Worm (Caenorhabditis elegans) whole organism, L1 larva: Measurements from ENCODE around the gene nhr-39.

Source experiments
- C04F5.9 ChIP-seq: sonication (generic microtip); optimal IDR thresholded peaks from 2 replicates; lab custom pipeline; 2016; ENCODE audit warnings: missing genetic modification characterization, missing compliant biosample characterization
- ama-1 ChIP-seq: fragments of 150-350 bp; optimal IDR thresholded peaks from 2 replicates; lab custom pipeline; 2014
- blmp-1 ChIP-seq: fragments of 150-350 bp; optimal IDR thresholded peaks from 2 replicates; lab custom pipeline; 2014; ENCODE audit warnings: missing biosample characterization, missing genetic modification characterization
- ceh-8 ChIP-seq: fragments of 200-800 bp; sonication (Bioruptor generic); optimal IDR thresholded peaks from 2 replicates; lab custom pipeline; 2018; ENCODE audit warnings: mild to moderate bottlenecking, missing genetic modification characterization, moderate library complexity, missing compliant biosample characterization
- ceh-88 ChIP-seq: fragments of 200-800 bp; sonication (Bioruptor generic); IDR thresholded peaks from 2 replicates; pipeline ENCODE4 v1.3.6; 2022; ENCODE audit warnings: missing genetic modification characterization, missing compliant biosample characterization
- ceh-90 ChIP-seq: sonication (generic microtip); optimal IDR thresholded peaks from 2 replicates; lab custom pipeline; 2016; ENCODE audit warnings: missing genetic modification characterization, missing compliant biosample characterization
- dsc-1 ChIP-seq: sonication (generic microtip); optimal IDR thresholded peaks from 2 replicates; lab custom pipeline; 2016; ENCODE audit warnings: mild to moderate bottlenecking, missing genetic modification characterization, missing compliant biosample characterization
- efl-1 ChIP-seq, 4 experiments: fragments of 150-350 bp; optimal IDR thresholded peaks in 3 of 4; peaks in 1 of 4; 1 replicate in 1 of 4; 2 replicates in 3 of 4; lab custom pipeline; 2014; ENCODE audit warnings: missing biosample characterization in 2 of 4, missing genetic modification characterization in 2 of 4, missing genetic modification reagents in 2 of 4
- efl-3 ChIP-seq: fragments of 200-800 bp; sonication (Bioruptor generic); optimal IDR thresholded peaks from 2 replicates; lab custom pipeline; 2018; ENCODE audit warnings: mild to moderate bottlenecking, missing genetic modification characterization, missing compliant biosample characterization
- elt-2 ChIP-seq: sonication (generic microtip); optimal IDR thresholded peaks from 2 replicates; lab custom pipeline; 2016; ENCODE audit warnings: missing genetic modification characterization, mild to moderate bottlenecking, inconsistent platforms, missing compliant biosample characterization, missing genetic modification reagents
- elt-3 ChIP-seq, 6 experiments: fragments of 150-350 bp in 1 of 6; sonication (generic microtip); optimal IDR thresholded peaks; 2 replicates each; lab custom pipeline; 2017 to 2018; ENCODE audit warnings: missing biosample characterization in 6 of 6, missing genetic modification characterization in 6 of 6, inconsistent platforms in 1 of 6
- grh-1 ChIP-seq: fragments of 200-800 bp; sonication (Bioruptor generic); IDR thresholded peaks from 2 replicates; pipeline ENCODE4 v1.3.6; 2022; ENCODE audit warnings: missing genetic modification reagents, missing genetic modification characterization, missing compliant biosample characterization
- isw-1 ChIP-seq: fragments of 200-800 bp; sonication (Bioruptor generic); IDR thresholded peaks from 2 replicates; pipeline ENCODE4 v1.3.6; 2022; ENCODE audit warnings: missing genetic modification characterization, missing compliant biosample characterization
- jun-1 ChIP-seq: fragments of 150-350 bp; optimal IDR thresholded peaks from 2 replicates; lab custom pipeline; 2014; ENCODE audit warnings: missing biosample characterization, missing genetic modification reagents, missing genetic modification characterization
- lin-13 ChIP-seq: fragments of 150-350 bp; optimal IDR thresholded peaks from 2 replicates; lab custom pipeline; 2014; ENCODE audit warnings: missing biosample characterization, missing genetic modification reagents, missing genetic modification characterization
- lin-15B ChIP-seq: fragments of 150-350 bp; sonication (generic microtip); optimal IDR thresholded peaks from 3 replicates; lab custom pipeline; 2014; ENCODE audit warnings: missing biosample characterization, missing genetic modification characterization
- lin-39 ChIP-seq: fragments of 150-350 bp; optimal IDR thresholded peaks from 2 replicates; lab custom pipeline; 2014; ENCODE audit warnings: missing biosample characterization, missing genetic modification reagents, missing genetic modification characterization
- mef-2 ChIP-seq: fragments of 150-350 bp; optimal IDR thresholded peaks from 2 replicates; lab custom pipeline; 2014; ENCODE audit warnings: missing biosample characterization, missing genetic modification characterization
- mep-1 ChIP-seq: fragments of 150-350 bp; optimal IDR thresholded peaks from 2 replicates; lab custom pipeline; 2014; ENCODE audit warnings: missing biosample characterization, missing genetic modification characterization
- nhr-11 ChIP-seq: fragments of 150-350 bp; optimal IDR thresholded peaks from 2 replicates; lab custom pipeline; 2014; ENCODE audit warnings: missing biosample characterization, missing genetic modification characterization
- nhr-12 ChIP-seq: sonication (generic microtip); optimal IDR thresholded peaks from 2 replicates; lab custom pipeline; 2017; ENCODE audit warnings: missing biosample characterization, missing genetic modification characterization
- nhr-19 ChIP-seq: fragments of 200-800 bp; sonication (Bioruptor generic); conservative IDR thresholded peaks from 2 replicates; pipeline ENCODE4 v1.3.6; 2022; ENCODE audit warnings: missing genetic modification characterization, missing compliant biosample characterization
- nhr-28 ChIP-seq: fragments of 150-350 bp; optimal IDR thresholded peaks from 2 replicates; lab custom pipeline; 2014; ENCODE audit warnings: missing biosample characterization, missing genetic modification characterization
- nhr-47 ChIP-seq: sonication (generic microtip); optimal IDR thresholded peaks from 2 replicates; lab custom pipeline; 2016; ENCODE audit warnings: mild to moderate bottlenecking, missing genetic modification characterization, moderate library complexity, missing compliant biosample characterization
- nhr-85 ChIP-seq: sonication (generic microtip); peaks from one replicate; lab custom pipeline; 2016; ENCODE audit warnings: missing genetic modification characterization, inconsistent platforms, missing compliant biosample characterization
- nhr-90 ChIP-seq: sonication (generic microtip); optimal IDR thresholded peaks from 2 replicates; lab custom pipeline; 2016; ENCODE audit warnings: mild to moderate bottlenecking, missing genetic modification characterization, missing compliant biosample characterization; ENCODE audit not compliant: poor library complexity
- pag-3 ChIP-seq: sonication (generic microtip); optimal IDR thresholded peaks from 2 replicates; lab custom pipeline; 2017; ENCODE audit warnings: missing genetic modification characterization, mild to moderate bottlenecking, missing compliant biosample characterization, antibody characterized with exemption, borderline replicate concordance; ENCODE audit not compliant: insufficient read depth
- pax-3 ChIP-seq: fragments of 200-800 bp; sonication (Bioruptor generic); optimal IDR thresholded peaks from 2 replicates; lab custom pipeline; 2018; ENCODE audit warnings: mild to moderate bottlenecking, missing genetic modification characterization, moderate library complexity, missing compliant biosample characterization
- rnt-1 ChIP-seq: sonication (generic microtip); optimal IDR thresholded peaks from 2 replicates; lab custom pipeline; 2016; ENCODE audit warnings: mild to moderate bottlenecking, missing genetic modification characterization, moderate library complexity, missing compliant biosample characterization
- skn-1 ChIP-seq: fragments of 150-350 bp; optimal IDR thresholded peaks from 2 replicates; lab custom pipeline; 2014; ENCODE audit warnings: missing biosample characterization, missing genetic modification characterization
- snu-23 ChIP-seq: sonication (generic microtip); optimal IDR thresholded peaks from 2 replicates; lab custom pipeline; 2016; ENCODE audit warnings: missing genetic modification characterization, missing compliant biosample characterization
- sptf-1 ChIP-seq: fragments of 150-350 bp; optimal IDR thresholded peaks from 2 replicates; lab custom pipeline; 2014; ENCODE audit warnings: missing biosample characterization, missing genetic modification characterization
- swsn-7 ChIP-seq: sonication (generic microtip); optimal IDR thresholded peaks from 2 replicates; lab custom pipeline; 2016; ENCODE audit warnings: missing genetic modification characterization, missing compliant biosample characterization
- tbx-2 ChIP-seq: sonication (generic microtip); optimal IDR thresholded peaks from 2 replicates; lab custom pipeline; 2016; ENCODE audit warnings: missing genetic modification characterization, missing compliant biosample characterization
- unc-130 ChIP-seq: fragments of 150-350 bp; optimal IDR thresholded peaks from 2 replicates; lab custom pipeline; 2017; ENCODE audit warnings: missing biosample characterization, missing genetic modification characterization, inconsistent platforms
- unc-62 ChIP-seq: fragments of 150-350 bp; optimal IDR thresholded peaks from 2 replicates; lab custom pipeline; 2014; ENCODE audit warnings: missing biosample characterization, missing genetic modification reagents, missing genetic modification characterization
- vab-15 ChIP-seq: sonication (generic microtip); optimal IDR thresholded peaks from 2 replicates; lab custom pipeline; 2017; ENCODE audit warnings: missing genotype, mild to moderate bottlenecking, missing genetic modification characterization, missing compliant biosample characterization
- xbp-1 ChIP-seq: sonication (generic microtip); optimal IDR thresholded peaks from 2 replicates; lab custom pipeline; 2016; ENCODE audit warnings: missing genetic modification characterization, missing compliant biosample characterization
- zip-4 ChIP-seq: fragments of 200-800 bp; sonication (Bioruptor generic); optimal IDR thresholded peaks from 2 replicates; lab custom pipeline; 2018; ENCODE audit warnings: mild to moderate bottlenecking, missing genetic modification characterization, moderate library complexity, missing compliant biosample characterization
- ztf-11 ChIP-seq, 2 experiments: sonication (generic microtip); optimal IDR thresholded peaks; 2 replicates each; lab custom pipeline; 2016 to 2017; ENCODE audit warnings: missing genetic modification characterization in 2 of 2, missing biosample characterization in 1 of 2, missing compliant biosample characterization in 1 of 2
- ztf-4 ChIP-seq: fragments of 150-350 bp; optimal IDR thresholded peaks from 2 replicates; lab custom pipeline; 2014; ENCODE audit warnings: missing biosample characterization, missing genetic modification characterization

Gene nhr-39

DNA sequence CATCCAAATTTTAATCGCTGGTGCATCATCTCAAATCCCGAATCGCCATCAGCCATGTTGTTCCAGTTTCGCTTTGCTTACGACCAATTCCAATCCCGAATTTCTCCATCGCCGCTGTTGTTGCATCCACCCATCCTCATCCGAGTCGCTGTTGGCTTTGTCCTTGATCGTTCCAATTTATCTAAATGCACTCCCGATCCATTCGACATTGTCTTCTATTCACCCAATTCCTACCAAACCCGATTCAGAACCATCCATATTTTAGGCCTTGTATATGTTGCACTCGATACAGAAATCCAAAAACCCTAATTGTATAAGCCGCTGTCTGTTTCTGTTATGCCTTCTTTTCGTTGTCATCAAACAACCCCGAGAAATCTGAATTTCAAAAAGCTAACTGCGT lies 37.2 kb downstream of the nhr-39 start (continued):
- TF ChIP-seq pag-3 (tag; lab: Kevin White, UChicago) (no peak), grh-1 (GFP tag; lab: Robert Waterston, UW) (peak; percentile 56), ztf-11 (tag; optimal IDR thresholded peaks at IDR 0.05; lab: Kevin White, UChicago) (no peak), nhr-11 (tag; lab: Kevin White, UChicago) (no peak)
- TF ChIP-seq, all 84 proteins: peak for 7

DNA sequence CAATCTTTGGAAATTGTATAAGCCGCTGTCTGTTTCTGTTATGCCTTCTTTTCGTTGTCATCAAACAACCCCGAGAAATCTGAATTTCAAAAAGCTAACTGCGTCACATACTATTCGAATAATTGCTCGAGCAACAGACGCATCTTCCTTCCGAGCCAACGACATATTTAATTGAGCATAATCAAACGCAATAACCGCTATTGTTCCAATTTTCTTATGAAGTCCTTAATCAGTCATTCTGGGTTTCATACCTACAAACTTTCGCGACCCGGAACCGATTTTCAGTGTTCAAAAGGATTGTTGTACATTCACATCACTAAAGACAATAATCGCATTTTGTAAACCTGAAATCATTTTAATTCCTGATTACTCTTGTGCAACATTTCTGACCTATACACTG lies 38.7 kb downstream of the nhr-39 start:
- TF ChIP-seq grh-1 (GFP tag; lab: Robert Waterston, UW) = peak; percentile 37; the same call in 1 of the 2 replicates

DNA sequence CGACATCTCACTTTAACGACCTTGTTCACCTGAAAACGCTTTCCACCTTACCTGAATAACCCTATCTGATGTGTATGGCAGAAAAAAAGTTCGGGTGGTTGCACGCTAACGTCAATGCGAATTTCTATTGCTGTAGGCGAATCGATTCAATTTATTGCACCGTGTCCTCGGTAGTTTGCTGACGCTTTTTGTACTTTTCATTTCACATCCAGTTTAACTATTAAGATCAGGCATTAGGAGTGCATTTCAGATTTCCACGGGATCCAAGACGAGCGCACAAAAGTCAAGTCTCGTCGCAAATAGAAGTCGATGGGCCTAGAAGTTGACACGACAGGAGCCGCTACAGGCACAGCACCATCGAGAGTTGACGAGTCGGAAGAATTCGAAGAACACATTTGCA lies 39.2 kb downstream of the nhr-39 start:
- TF ChIP-seq nhr-19 (peak; percentile 16), grh-1 (GFP tag; lab: Robert Waterston, UW) (peak; percentile 23; the same call in 1 of the 2 replicates)

DNA sequence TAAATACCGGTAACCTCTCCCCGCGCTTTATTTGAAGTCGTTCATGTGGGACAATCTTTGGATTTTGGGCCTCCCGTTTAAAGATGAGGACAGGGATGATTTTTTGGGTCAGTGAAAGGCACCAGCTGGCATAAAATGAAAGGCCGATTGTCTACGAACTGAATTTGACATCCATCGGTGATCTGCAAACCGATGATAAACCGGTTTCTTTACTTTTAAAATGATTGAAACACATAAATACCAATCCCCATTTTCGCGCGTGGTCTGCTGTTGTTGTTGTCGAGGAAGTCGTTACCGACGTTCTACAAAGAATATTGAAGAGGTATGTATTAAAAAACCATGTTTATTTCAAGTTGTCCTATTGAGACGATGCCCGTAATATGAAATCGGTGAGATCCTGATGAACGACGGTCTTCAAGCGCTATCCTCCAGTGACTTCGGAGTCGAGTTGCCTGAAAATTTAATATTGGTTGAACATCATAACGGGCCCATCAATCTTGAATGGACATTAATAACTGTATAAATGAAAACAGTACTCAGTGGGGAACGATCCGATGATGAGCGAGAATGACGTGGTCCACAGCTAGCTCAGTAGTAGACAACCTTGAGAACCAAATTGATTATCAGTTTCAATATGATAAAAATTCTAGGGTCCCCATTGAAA lies 40.0 kb downstream of the nhr-39 start:
- peak; percentile 14; the same call in 1 of the 2 replicates for TF ChIP-seq isw-1
- 0 out of 2 replicates have a peak, but pooled peaks have one; percentile 25 for TF ChIP-seq nhr-19
- no peak for TF ChIP-seq jun-1 (tag; lab: Kevin White, UChicago)
- no peak for TF ChIP-seq mef-2 (tag; lab: Kevin White, UChicago)
- TF ChIP-seq nhr-85 (tag; lab: Kevin White, UChicago) = peak; percentile 20
- no peak for TF ChIP-seq elt-2 (tag; lab: Kevin White, UChicago)
- TF ChIP-seq tbx-2 = no peak
- no peak for TF ChIP-seq zip-4 (GFP tag; lab: Kevin White, UChicago)
- no peak for TF ChIP-seq nhr-47
- TF ChIP-seq swsn-7 (tag; lab: Kevin White, UChicago) = no peak
- TF ChIP-seq lin-15B (tag; lab: Kevin White, UChicago) = no peak
- TF ChIP-seq mep-1 = no peak
- TF ChIP-seq grh-1 (GFP tag; lab: Robert Waterston, UW) = no peak
- TF ChIP-seq xbp-1 (tag; lab: Kevin White, UChicago) = no peak
- no peak for TF ChIP-seq vab-15
- no peak for TF ChIP-seq dsc-1 (tag; lab: Kevin White, UChicago)
- TF ChIP-seq C04F5.9 (tag; lab: Kevin White, UChicago) = no peak
- no peak for TF ChIP-seq efl-3 (GFP tag; lab: Kevin White, UChicago)
- no peak for TF ChIP-seq efl-1 (optimal IDR thresholded peaks at IDR 0.05; lab: Kevin White, UChicago)
- TF ChIP-seq efl-1 (GFP tag; optimal IDR thresholded peaks at IDR 0.05 in 1 of 2; lab: Kevin White, UChicago) = peak in 1 of 2 experiments; percentile 93
- no peak for TF ChIP-seq unc-62 (GFP tag; lab: Kevin White, UChicago)
- TF ChIP-seq sptf-1 (tag; lab: Kevin White, UChicago) = no peak
- TF ChIP-seq snu-23 (GFP tag; lab: Kevin White, UChicago) = no peak

DNA sequence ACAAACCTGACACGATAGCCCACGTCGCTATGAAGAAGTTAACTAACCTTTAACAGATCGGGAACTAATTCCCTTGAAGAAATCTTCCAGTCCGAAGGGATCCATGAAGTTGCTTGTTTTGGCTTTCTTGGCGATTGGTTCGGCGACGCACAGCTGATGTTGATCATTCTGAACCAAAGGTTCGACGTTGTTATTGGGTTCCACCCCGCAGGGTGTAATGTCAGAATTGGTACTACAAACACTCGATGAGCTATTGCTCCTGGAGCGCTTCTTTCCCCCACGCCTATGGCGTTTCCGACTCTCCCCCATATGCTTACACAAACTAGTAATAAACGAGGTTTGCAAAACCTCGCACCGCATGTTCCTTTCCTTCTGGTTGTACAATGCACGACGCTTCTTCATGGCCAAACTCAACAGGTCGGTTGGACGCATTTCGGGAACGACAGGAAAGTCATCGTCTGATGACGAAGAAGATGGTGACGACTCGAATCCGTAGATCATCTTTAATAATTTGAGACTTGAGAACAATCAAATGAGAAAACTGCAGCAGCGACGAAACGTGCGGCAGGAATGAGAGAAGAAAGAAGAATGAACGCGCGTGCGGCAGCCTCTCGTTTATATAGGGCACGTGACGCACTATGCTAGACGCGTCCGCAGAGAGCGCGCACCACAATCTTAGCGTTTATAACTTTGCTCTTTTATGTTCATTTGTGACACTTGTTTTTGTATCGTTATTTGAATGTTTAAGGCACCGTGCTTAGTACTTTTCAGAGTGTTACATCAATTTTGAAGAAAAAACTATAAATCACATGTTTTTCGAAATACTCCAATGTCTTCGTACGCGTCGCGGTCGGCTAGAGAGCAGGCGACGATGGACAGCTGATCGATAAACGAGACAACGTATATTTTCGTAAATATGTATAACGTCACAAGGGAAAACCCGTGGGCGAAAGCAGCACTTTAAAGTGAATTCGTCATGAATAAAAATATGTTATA lies 40.8 kb downstream of the nhr-39 start, which contains the start of gene tos-1:
Gene tos-1, minus strand, starts transcription at position 575 of the 996 bp plus-strand sequence.
- TF ChIP-seq ceh-90 (peak; percentile 35), blmp-1 (tag; lab: Kevin White, UChicago) (peak; percentile 72), unc-130 (tag; lab: Kevin White, UChicago) (peak; percentile 69), nhr-19 (peak; percentile 98), ama-1 (lab: Kevin White, UChicago) (peak; percentile 99), nhr-28 (tag; lab: Kevin White, UChicago) (peak; percentile 72), ceh-8 (GFP tag; lab: Kevin White, UChicago) (peak; percentile 94), mep-1 (peak; percentile 94), lin-39 (tag; lab: Kevin White, UChicago) (peak; percentile 86), elt-3 (tag; optimal IDR thresholded peaks at IDR 0.05; lab: Kevin White, UChicago) (peak in 5 of 6 experiments; percentile 81 to 98 (median 90)), ceh-88 (GFP tag; lab: Robert Waterston, UW) (peak; percentile 99), nhr-12 (tag; lab: Kevin White, UChicago) (peak; percentile 71), dsc-1 (tag; lab: Kevin White, UChicago) (peak; percentile 100), rnt-1 (tag; lab: Kevin White, UChicago) (peak; percentile 82), lin-13 (GFP tag; lab: Kevin White, UChicago) (peak; percentile 85), skn-1 (peak; percentile 69), pax-3 (tag; lab: Kevin White, UChicago) (peak; percentile 100), ztf-4 (peak; percentile 95), sptf-1 (tag; lab: Kevin White, UChicago) (no peak), nhr-90 (peak; percentile 99)
